Fruit fly (Drosophila melanogaster): ENCODE data around the gene dpr10.

dm6 chr3L:10227094-10227493, 41.2 kb upstream of the dpr10 start:
- TF ChIP-seq h (optimal IDR thresholded peaks at IDR 0.05) (no peak), ttk (optimal IDR thresholded peaks at IDR 0.05) (no peak), psq (optimal IDR thresholded peaks at IDR 0.05) (no peak)
